Worm (Caenorhabditis elegans) whole organism, young adult: ENCODE results near the gene F14F8.14.

Source experiments
- B0019.2 ChIP-seq: fragments of 200-800 bp; sonication (Bioruptor generic); conservative IDR thresholded peaks from 2 replicates; pipeline ENCODE4 v1.3.6; 2022; ENCODE audit warnings: missing genetic modification reagents, missing genetic modification characterization, missing compliant biosample characterization
- B0035.1 ChIP-seq: sonication (generic microtip); optimal IDR thresholded peaks from 2 replicates; lab custom pipeline; 2016; ENCODE audit warnings: missing genetic modification characterization, mild to moderate bottlenecking, missing compliant biosample characterization, missing genotype, missing genetic modification reagents
- B0261.1 ChIP-seq: sonication (generic microtip); optimal IDR thresholded peaks from 2 replicates; lab custom pipeline; 2016; ENCODE audit warnings: mild to moderate bottlenecking, missing genetic modification characterization, moderate library complexity, missing compliant biosample characterization
- C06A6.2 ChIP-seq: fragments of 200-800 bp; sonication (Bioruptor generic); conservative IDR thresholded peaks from 2 replicates; pipeline ENCODE4 v1.3.6; 2022; ENCODE audit warnings: missing genetic modification characterization, missing compliant biosample characterization
- D2030.7 ChIP-seq: fragments of 200-800 bp; sonication (Bioruptor generic); IDR thresholded peaks from 2 replicates; pipeline ENCODE4 v1.3.6; 2022; ENCODE audit warnings: missing genetic modification reagents, missing genetic modification characterization, missing compliant biosample characterization
- F10E7.11 ChIP-seq: sonication (generic microtip); optimal IDR thresholded peaks from 2 replicates; lab custom pipeline; 2017; ENCODE audit warnings: mild to moderate bottlenecking, missing genetic modification characterization, moderate library complexity, missing compliant biosample characterization
- K11D2.4 ChIP-seq: fragments of 200-800 bp; sonication (Bioruptor generic); IDR thresholded peaks from 2 replicates; pipeline ENCODE4 v1.3.6; 2022; ENCODE audit warnings: missing genetic modification reagents, missing genetic modification characterization, missing compliant biosample characterization
- Y67H2A.10 ChIP-seq: fragments of 200-800 bp; sonication (Bioruptor generic); conservative IDR thresholded peaks from 2 replicates; pipeline ENCODE4 v1.3.6; 2022; ENCODE audit warnings: missing genetic modification reagents, missing genetic modification characterization, missing compliant biosample characterization
- aptf-3 ChIP-seq: fragments of 200-800 bp; sonication (Bioruptor generic); IDR thresholded peaks from 2 replicates; pipeline ENCODE4 v1.3.6; 2022; ENCODE audit warnings: missing genetic modification characterization, missing compliant biosample characterization
- attf-5 ChIP-seq: fragments of 200-800 bp; sonication (Bioruptor generic); optimal IDR thresholded peaks from 2 replicates; lab custom pipeline; 2018; ENCODE audit warnings: mild to moderate bottlenecking, missing genetic modification characterization, missing compliant biosample characterization
- attf-6 ChIP-seq: fragments of 200-800 bp; sonication (Bioruptor generic); IDR thresholded peaks from 2 replicates; pipeline ENCODE4 v1.3.6; 2022; ENCODE audit warnings: missing genetic modification reagents, missing genetic modification characterization, missing compliant biosample characterization
- bed-1 ChIP-seq: fragments of 200-800 bp; sonication (Bioruptor generic); IDR thresholded peaks from 2 replicates; pipeline ENCODE4 v1.3.6; 2022; ENCODE audit warnings: missing genetic modification reagents, missing genetic modification characterization, missing compliant biosample characterization
- cebp-2 ChIP-seq: fragments of 200-800 bp; sonication (Bioruptor generic); IDR thresholded peaks from 2 replicates; pipeline ENCODE4 v1.3.6; 2022; ENCODE audit warnings: missing genetic modification characterization, missing compliant biosample characterization
- ceh-27 ChIP-seq: fragments of 200-800 bp; sonication (Bioruptor generic); optimal IDR thresholded peaks from 2 replicates; lab custom pipeline; 2018; ENCODE audit warnings: mild to moderate bottlenecking, missing genetic modification characterization, moderate library complexity, missing compliant biosample characterization
- ceh-91 ChIP-seq: fragments of 200-800 bp; sonication (Bioruptor generic); IDR thresholded peaks from 2 replicates; pipeline ENCODE4 v1.3.6; 2022; ENCODE audit warnings: missing genetic modification reagents, missing genetic modification characterization, missing compliant biosample characterization
- die-1 ChIP-seq: sonication (generic microtip); optimal IDR thresholded peaks from 2 replicates; lab custom pipeline; 2016; ENCODE audit warnings: missing genotype, mild to moderate bottlenecking, missing genetic modification characterization, missing compliant biosample characterization
- dox-1 ChIP-seq: fragments of 200-800 bp; sonication (Bioruptor generic); IDR thresholded peaks from 2 replicates; pipeline ENCODE4 v1.3.6; 2022; ENCODE audit warnings: missing genetic modification reagents, missing genetic modification characterization, missing compliant biosample characterization
- egrh-3 ChIP-seq: fragments of 200-800 bp; sonication (Bioruptor generic); IDR thresholded peaks from 2 replicates; pipeline ENCODE4 v1.3.6; 2022; ENCODE audit warnings: missing genetic modification reagents, missing genetic modification characterization, missing compliant biosample characterization
- him-1 ChIP-seq: sonication (generic microtip); optimal IDR thresholded peaks from 2 replicates; lab custom pipeline; 2016; ENCODE audit warnings: missing genotype, missing genetic modification reagents, missing genetic modification characterization, missing compliant biosample characterization
- hlh-12 ChIP-seq: sonication (generic microtip); optimal IDR thresholded peaks from 2 replicates; lab custom pipeline; 2016; ENCODE audit warnings: missing genetic modification characterization, missing compliant biosample characterization
- lag-1 ChIP-seq: fragments of 200-800 bp; sonication (Bioruptor generic); IDR thresholded peaks from 2 replicates; pipeline ENCODE4 v1.3.6; 2022; ENCODE audit warnings: missing genetic modification reagents, missing genetic modification characterization, missing compliant biosample characterization
- lin-26 ChIP-seq: fragments of 200-800 bp; sonication (Bioruptor generic); IDR thresholded peaks from 2 replicates; pipeline ENCODE4 v1.3.6; 2022; ENCODE audit warnings: missing genetic modification reagents, missing genetic modification characterization, missing compliant biosample characterization
- lin-35 ChIP-seq, 3 experiments: fragments of 150-350 bp in 2 of 3; sonication (generic microtip) in 1 of 3; optimal IDR thresholded peaks; 2 replicates each; lab custom pipeline; 2014 to 2018; ENCODE audit warnings: missing biosample characterization in 3 of 3, missing genetic modification characterization in 3 of 3, missing genetic modification reagents in 3 of 3
- lin-40 ChIP-seq: sonication (generic microtip); optimal IDR thresholded peaks from 2 replicates; lab custom pipeline; 2016; ENCODE audit warnings: missing genetic modification characterization, mild to moderate bottlenecking, missing compliant biosample characterization, missing genotype, missing genetic modification reagents
- madf-3 ChIP-seq: fragments of 200-800 bp; sonication (Bioruptor generic); IDR thresholded peaks from 2 replicates; pipeline ENCODE4 v1.3.6; 2022; ENCODE audit warnings: missing genetic modification reagents, missing genetic modification characterization, missing compliant biosample characterization
- madf-6 ChIP-seq: fragments of 200-800 bp; sonication (Bioruptor generic); IDR thresholded peaks from 2 replicates; pipeline ENCODE4 v1.3.6; 2022; ENCODE audit warnings: missing genetic modification reagents, missing genetic modification characterization, missing compliant biosample characterization
- madf-8 ChIP-seq: fragments of 200-800 bp; sonication (Bioruptor generic); conservative IDR thresholded peaks from 2 replicates; pipeline ENCODE4 v1.3.6; 2022; ENCODE audit warnings: missing genetic modification reagents, missing genetic modification characterization, missing compliant biosample characterization
- mxl-1 ChIP-seq: sonication (generic microtip); optimal IDR thresholded peaks from 2 replicates; lab custom pipeline; 2016; ENCODE audit warnings: missing genetic modification characterization, missing compliant biosample characterization
- nhr-27 ChIP-seq: fragments of 200-800 bp; sonication (Bioruptor generic); optimal IDR thresholded peaks from 2 replicates; lab custom pipeline; 2018; ENCODE audit warnings: mild to moderate bottlenecking, missing genetic modification characterization, moderate library complexity, missing compliant biosample characterization
- nhr-80 ChIP-seq: sonication (generic microtip); optimal IDR thresholded peaks from 2 replicates; lab custom pipeline; 2016; ENCODE audit warnings: missing genetic modification characterization, missing compliant biosample characterization
- pbrm-1 ChIP-seq: fragments of 200-800 bp; sonication (Bioruptor generic); IDR thresholded peaks from 2 replicates; pipeline ENCODE4 v1.3.6; 2022; ENCODE audit warnings: missing genetic modification reagents, missing genetic modification characterization, missing compliant biosample characterization
- pha-4 ChIP-seq: fragments of 150-350 bp; sonication (generic microtip); optimal IDR thresholded peaks from 2 replicates; lab custom pipeline; 2014; ENCODE audit warnings: missing biosample characterization, missing genetic modification reagents, missing genetic modification characterization
- rec-8 ChIP-seq, 2 experiments: sonication (generic microtip); optimal IDR thresholded peaks; 2 replicates each; lab custom pipeline; 2016; ENCODE audit warnings: mild to moderate bottlenecking in 2 of 2, missing genetic modification characterization in 2 of 2, missing genetic modification reagents in 2 of 2, missing genotype in 2 of 2, missing biosample characterization in 1 of 2, missing compliant biosample characterization in 1 of 2, moderate library complexity in 1 of 2
- repo-1 ChIP-seq: sonication (generic microtip); optimal IDR thresholded peaks from 2 replicates; lab custom pipeline; 2017; ENCODE audit warnings: mild to moderate bottlenecking, missing genetic modification characterization, missing compliant biosample characterization
- rpc-1 ChIP-seq, 2 experiments: fragments of 150-350 bp in 1 of 2; sonication (generic microtip) in 1 of 2; optimal IDR thresholded peaks; 2 replicates each; lab custom pipeline; 2014 to 2018; ENCODE audit warnings: missing biosample characterization in 1 of 2, missing genetic modification characterization in 1 of 2, missing genetic modification reagents in 1 of 2, missing genotype in 1 of 2
- sea-2 ChIP-seq: fragments of 200-800 bp; sonication (Bioruptor generic); IDR thresholded peaks from 2 replicates; pipeline ENCODE4 v1.3.6; 2022; ENCODE audit warnings: missing genetic modification characterization, missing compliant biosample characterization
- snpc-3.4 ChIP-seq: sonication (generic microtip); optimal IDR thresholded peaks from 2 replicates; lab custom pipeline; 2017; ENCODE audit warnings: missing genetic modification characterization, mild to moderate bottlenecking, missing compliant biosample characterization, antibody characterized with exemption, moderate library complexity, missing genotype, missing genetic modification reagents
- snpc-4 ChIP-seq, 5 experiments: fragments of 150-350 bp in 1 of 5; sonication (generic microtip) in 4 of 5; optimal IDR thresholded peaks; 2 replicates each; lab custom pipeline; 2014 to 2018; ENCODE audit warnings: missing genetic modification characterization in 5 of 5, missing biosample characterization in 3 of 5, antibody characterized with exemption in 2 of 5, mild to moderate bottlenecking in 2 of 5, missing compliant biosample characterization in 2 of 5, missing genotype in 2 of 5, moderate library complexity in 2 of 5, missing genetic modification reagents in 1 of 5
- tbp1 ChIP-seq: fragments of 200-800 bp; sonication (Bioruptor generic); optimal IDR thresholded peaks from 2 replicates; lab custom pipeline; 2018; ENCODE audit warnings: mild to moderate bottlenecking, missing genetic modification characterization, missing compliant biosample characterization
- unc-130 ChIP-seq: sonication (generic microtip); optimal IDR thresholded peaks from 2 replicates; lab custom pipeline; 2016; ENCODE audit warnings: missing genetic modification reagents, missing genetic modification characterization, missing compliant biosample characterization
- zfh-2 ChIP-seq: fragments of 200-800 bp; sonication (Bioruptor generic); conservative IDR thresholded peaks from 2 replicates; pipeline ENCODE4 v1.3.6; 2022; ENCODE audit warnings: missing genetic modification reagents, missing genetic modification characterization, missing compliant biosample characterization
- zim-3 ChIP-seq: sonication (generic microtip); optimal IDR thresholded peaks from 2 replicates; lab custom pipeline; 2017; ENCODE audit warnings: mild to moderate bottlenecking, missing genetic modification characterization, moderate library complexity, missing compliant biosample characterization

Gene F14F8.14

ce11 chrV:16628991-16629390 is 37.6 kb downstream of the F14F8.14 start, which contains the start of gene W06G6.2:
TSS of gene W06G6.2 (plus strand) at chrV:16629291.
- no peak for TF ChIP-seq Y67H2A.10 (GFP tag; lab: Robert Waterston, UW)
- TF ChIP-seq rec-8 (tag; optimal IDR thresholded peaks at IDR 0.05; lab: Kevin White, UChicago) = no peak
- no peak for TF ChIP-seq hlh-12 (tag; lab: Kevin White, UChicago)
- TF ChIP-seq snpc-3.4 (tag; lab: Kevin White, UChicago) = no peak
- no peak for TF ChIP-seq nhr-27
- no peak for TF ChIP-seq mxl-1 (tag; lab: Kevin White, UChicago)
- no peak for TF ChIP-seq nhr-80 (tag; lab: Kevin White, UChicago)
- TF ChIP-seq C06A6.2 = no peak
- no peak for TF ChIP-seq bed-1

- TF ChIP-seq F10E7.11 (tag; lab: Kevin White, UChicago) (no peak), madf-8 (no peak), nhr-80 (tag; lab: Kevin White, UChicago) (peak; percentile 59)
- TF ChIP-seq, all 124 proteins: peak for 1
Observed at ce11 chrV:16627962-16628361, 38.6 kb downstream of the F14F8.14 start, which contains the start of gene oac-53. TSS of gene oac-53 (minus strand) at chrV:16627970.

- TF ChIP-seq zfh-2 (GFP tag; lab: Robert Waterston, UW) (peak; percentile 52), aptf-3 (GFP tag; lab: Robert Waterston, UW) (no peak), repo-1 (tag; lab: Kevin White, UChicago) (no peak), B0035.1 (tag; lab: Kevin White, UChicago) (no peak), K11D2.4 (GFP tag; lab: Robert Waterston, UW) (no peak), attf-5 (GFP tag; lab: Kevin White, UChicago) (no peak), madf-3 (GFP tag; lab: Robert Waterston, UW) (no peak), lin-35 (GFP tag; optimal IDR thresholded peaks at IDR 0.05; lab: Kevin White, UChicago) (no peak), rpc-1 (optimal IDR thresholded peaks at IDR 0.05; lab: Kevin White, UChicago) (no peak), rpc-1 (tag; optimal IDR thresholded peaks at IDR 0.05; lab: Kevin White, UChicago) (peak; percentile 21), pha-4 (no peak), attf-6 (GFP tag; lab: Robert Waterston, UW) (0 out of 2 replicates have a peak, but pooled peaks have one; percentile 51), dox-1 (GFP tag; lab: Robert Waterston, UW) (peak; percentile 10; the same call in 1 of the 2 replicates), zim-3 (no peak), sea-2 (GFP tag; lab: Robert Waterston, UW) (no peak), egrh-3 (no peak), pbrm-1 (GFP tag; lab: Robert Waterston, UW) (peak; percentile 80), D2030.7 (peak; percentile 35; the same call in 1 of the 2 replicates), B0019.2 (no peak)
Observed at ce11 chrV:16622754-16623261, 43.7 kb downstream of the F14F8.14 start, which contains the start of gene Y70C5A.2. TSS of gene Y70C5A.2 (minus strand) at chrV:16623211.

- TF ChIP-seq tbp1 (GFP tag; lab: Kevin White, UChicago) (peak; percentile 93), mxl-1 (tag; lab: Kevin White, UChicago) (no peak), unc-130 (GFP tag; lab: Kevin White, UChicago) (no peak), madf-6 (GFP tag; lab: Robert Waterston, UW) (no peak), him-1 (peak; percentile 83), lag-1 (0 out of 2 replicates have a peak, but pooled peaks have one; percentile 43), aptf-3 (GFP tag; lab: Robert Waterston, UW) (no peak), attf-5 (GFP tag; lab: Kevin White, UChicago) (peak; percentile 29), lin-40 (no peak), ceh-27 (peak; percentile 18), B0261.1 (tag; lab: Kevin White, UChicago) (peak; percentile 82), B0035.1 (tag; lab: Kevin White, UChicago) (no peak), die-1 (tag; lab: Kevin White, UChicago) (peak; percentile 33), snpc-4 (GFP tag; optimal IDR thresholded peaks at IDR 0.05; lab: Kevin White, UChicago) (no peak), snpc-4 (tag; optimal IDR thresholded peaks at IDR 0.05; lab: Kevin White, UChicago) (peak in 2 of 4 experiments; percentile 1 to 58), ceh-91 (GFP tag; lab: Robert Waterston, UW) (no peak), cebp-2 (GFP tag; lab: Robert Waterston, UW) (0 out of 2 replicates have a peak, but pooled peaks have one; percentile 28), dox-1 (GFP tag; lab: Robert Waterston, UW) (peak; percentile 60; the same call in 1 of the 2 replicates), lin-26 (GFP tag; lab: Robert Waterston, UW) (peak; percentile 69; the same call in 1 of the 2 replicates)
Observed at ce11 chrV:16621894-16622293, 44.7 kb downstream of the F14F8.14 start.
